Fruit fly (Drosophila melanogaster): ENCODE measurements around the gene mib2.
A peak's percentile ranks its signal among the peaks of the same experiment; 100 is the strongest.

The mib2 gene

DNA sequence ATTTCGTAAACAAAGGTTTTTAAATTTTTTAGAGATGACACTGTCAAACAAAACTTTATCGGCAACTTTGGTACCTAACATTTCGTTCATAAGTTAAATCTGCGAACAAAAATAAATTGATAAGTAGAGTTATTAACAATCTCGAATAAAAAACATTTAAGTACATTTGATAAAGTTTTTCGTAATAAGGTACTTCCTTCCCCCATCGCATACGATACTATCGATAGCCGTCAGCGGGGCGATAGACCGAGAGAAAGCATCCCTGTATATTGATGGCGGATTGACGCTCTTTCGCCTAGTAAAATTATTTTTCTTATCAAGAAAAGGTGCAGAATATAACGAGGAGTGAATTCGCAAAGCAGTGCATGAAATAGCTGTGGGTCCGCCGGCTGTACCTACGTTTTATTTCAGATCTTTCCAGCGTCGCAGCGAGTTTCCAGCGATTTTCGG is 10.9 kb downstream of the mib2 start, which contains the start of the genes Ttc19 and Acn:
Gene Ttc19, minus strand, starts transcription at position 38 of the 450 bp plus-strand sequence.
Gene Acn, plus strand, starts transcription at position 245 of the 450 bp plus-strand sequence.
- TF ChIP-seq CG15710 (tag; optimal IDR thresholded peaks at IDR 0.05) (peak; percentile 77), CG12605 (GFP tag; IDR thresholded peaks at IDR 0.05) (no peak), CG9948 (tag; optimal IDR thresholded peaks at IDR 0.05) (peak; percentile 43), CG8301 (tag; optimal IDR thresholded peaks at IDR 0.05) (no peak), fd96Ca (GFP tag; IDR thresholded peaks at IDR 0.05) (peak; percentile 53; the same call in 1 of the 3 replicates), CG17806 (tag; optimal IDR thresholded peaks at IDR 0.05) (peak; percentile 49), Pif1B (GFP tag; optimal IDR thresholded peaks at IDR 0.05) (no peak), CG34367 (tag; optimal IDR thresholded peaks at IDR 0.05) (peak; percentile 53), CG14655 (GFP tag; optimal IDR thresholded peaks at IDR 0.05) (no peak), gl (tag; optimal IDR thresholded peaks at IDR 0.05) (peak; percentile 26), Snoo (tag; optimal IDR thresholded peaks at IDR 0.05) (peak; percentile 67), CG10348 (GFP tag; IDR thresholded peaks at IDR 0.05) (no peak), EcR (GFP tag; optimal IDR thresholded peaks at IDR 0.05) (no peak), CG4496 (GFP tag; IDR thresholded peaks at IDR 0.05) (peak; percentile 83; the same call in 2 of the 3 replicates), CG32121 (GFP tag; IDR thresholded peaks at IDR 0.05) (peak; percentile 78), rn (GFP tag; IDR thresholded peaks at IDR 0.05) (peak; percentile 63; the same call in 1 of the 2 replicates), D1 (tag; optimal IDR thresholded peaks at IDR 0.05) (no peak), CG8159 (tag; optimal IDR thresholded peaks at IDR 0.05) (peak; percentile 71), Ets98B (GFP tag; IDR thresholded peaks at IDR 0.05) (peak; percentile 66; the same call in 1 of the 2 replicates), CG13204 (GFP tag; optimal IDR thresholded peaks at IDR 0.05) (no peak), Pif1A (GFP tag; optimal IDR thresholded peaks at IDR 0.05) (no peak)

DNA sequence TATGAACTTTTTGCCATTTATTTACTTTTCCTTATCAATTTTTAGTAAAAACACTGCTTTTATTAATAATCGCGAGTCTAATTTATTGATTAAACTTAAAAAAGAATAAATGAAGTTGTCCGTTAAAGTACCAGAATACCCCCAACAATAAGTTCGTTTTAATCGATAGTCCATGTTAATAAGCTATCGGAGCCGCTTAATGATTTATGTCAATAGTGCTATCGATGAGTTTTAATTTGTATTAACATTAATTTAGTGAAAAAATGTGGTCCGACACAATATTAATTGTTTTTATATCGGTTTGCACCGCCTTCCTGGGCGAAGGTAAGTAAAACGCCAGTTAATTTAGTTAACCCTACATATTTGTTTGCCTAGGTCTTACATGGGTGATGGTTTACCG is 14.7 kb downstream of the mib2 start, which contains the start of gene CG10470:
Gene CG10470, plus strand, starts transcription at position 165 of the 400 bp plus-strand sequence.
- TF ChIP-seq CG8159 (tag; optimal IDR thresholded peaks at IDR 0.05) (peak; percentile 4), Pif1B (GFP tag; optimal IDR thresholded peaks at IDR 0.05) (no peak), CG12605 (GFP tag; IDR thresholded peaks at IDR 0.05) (no peak)

DNA sequence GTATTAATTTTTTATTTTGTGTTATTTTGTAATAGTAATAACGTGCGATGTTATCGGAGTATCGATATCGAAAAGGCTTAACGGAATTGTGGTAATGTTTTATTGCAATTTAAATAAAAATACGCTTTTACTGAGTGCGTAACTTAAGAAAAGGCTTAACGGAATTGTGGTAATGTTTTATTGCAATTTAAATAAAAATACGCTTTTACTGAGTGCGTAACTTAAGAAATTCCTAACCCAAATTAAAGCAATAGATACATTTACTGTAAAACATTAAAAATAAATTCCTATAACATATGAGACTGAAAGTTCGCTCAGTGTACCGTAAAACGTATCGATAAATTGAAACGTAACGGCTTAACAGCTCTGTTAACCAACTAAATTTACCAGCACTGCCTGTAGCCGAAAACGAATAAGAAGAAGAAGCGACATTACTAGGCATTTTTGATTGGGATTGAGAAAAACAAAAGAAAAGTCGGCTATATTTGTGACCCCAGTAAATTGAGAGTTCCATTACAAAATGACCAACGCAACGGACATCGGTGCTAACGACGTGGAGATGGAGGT is 17.4 kb downstream of the mib2 start, which contains the start of gene Rpn3:
Gene Rpn3, plus strand, starts transcription at position 257 of the 567 bp plus-strand sequence.
- TF ChIP-seq Ets98B (GFP tag; IDR thresholded peaks at IDR 0.05) = peak; percentile 78
- no peak for TF ChIP-seq Pif1A (GFP tag; optimal IDR thresholded peaks at IDR 0.05)
- TF ChIP-seq rn (GFP tag; IDR thresholded peaks at IDR 0.05) = peak; percentile 76
- TF ChIP-seq CG10348 (GFP tag; IDR thresholded peaks at IDR 0.05) = no peak
- TF ChIP-seq CG15710 (tag; optimal IDR thresholded peaks at IDR 0.05) = peak; percentile 77
- TF ChIP-seq D1 (tag; optimal IDR thresholded peaks at IDR 0.05) = no peak
- no peak for TF ChIP-seq Pif1B (GFP tag; optimal IDR thresholded peaks at IDR 0.05)
- peak; percentile 60 for TF ChIP-seq Snoo (tag; optimal IDR thresholded peaks at IDR 0.05)
- no peak for TF ChIP-seq CG14655 (GFP tag; optimal IDR thresholded peaks at IDR 0.05)
- TF ChIP-seq CG34367 (tag; optimal IDR thresholded peaks at IDR 0.05) = peak; percentile 61
- TF ChIP-seq CG9948 (tag; optimal IDR thresholded peaks at IDR 0.05) = peak; percentile 74
- TF ChIP-seq CG4496 (GFP tag; IDR thresholded peaks at IDR 0.05) = peak; percentile 93
- TF ChIP-seq CG8159 (tag; optimal IDR thresholded peaks at IDR 0.05) = peak; percentile 75
- peak; percentile 78 for TF ChIP-seq CG17806 (tag; optimal IDR thresholded peaks at IDR 0.05)
- peak; percentile 45; the same call in 1 of the 3 replicates for TF ChIP-seq fd96Ca (GFP tag; IDR thresholded peaks at IDR 0.05)
- TF ChIP-seq EcR (GFP tag; optimal IDR thresholded peaks at IDR 0.05) = no peak
- TF ChIP-seq CG13204 (GFP tag; optimal IDR thresholded peaks at IDR 0.05) = no peak
- peak; percentile 71 for TF ChIP-seq CG8301 (tag; optimal IDR thresholded peaks at IDR 0.05)
- TF ChIP-seq gl (tag; optimal IDR thresholded peaks at IDR 0.05) = peak; percentile 39
- peak; percentile 64; the same call in 1 of the 2 replicates for TF ChIP-seq CG12605 (GFP tag; IDR thresholded peaks at IDR 0.05)
- TF ChIP-seq CG32121 (GFP tag; IDR thresholded peaks at IDR 0.05) = peak; percentile 87

DNA sequence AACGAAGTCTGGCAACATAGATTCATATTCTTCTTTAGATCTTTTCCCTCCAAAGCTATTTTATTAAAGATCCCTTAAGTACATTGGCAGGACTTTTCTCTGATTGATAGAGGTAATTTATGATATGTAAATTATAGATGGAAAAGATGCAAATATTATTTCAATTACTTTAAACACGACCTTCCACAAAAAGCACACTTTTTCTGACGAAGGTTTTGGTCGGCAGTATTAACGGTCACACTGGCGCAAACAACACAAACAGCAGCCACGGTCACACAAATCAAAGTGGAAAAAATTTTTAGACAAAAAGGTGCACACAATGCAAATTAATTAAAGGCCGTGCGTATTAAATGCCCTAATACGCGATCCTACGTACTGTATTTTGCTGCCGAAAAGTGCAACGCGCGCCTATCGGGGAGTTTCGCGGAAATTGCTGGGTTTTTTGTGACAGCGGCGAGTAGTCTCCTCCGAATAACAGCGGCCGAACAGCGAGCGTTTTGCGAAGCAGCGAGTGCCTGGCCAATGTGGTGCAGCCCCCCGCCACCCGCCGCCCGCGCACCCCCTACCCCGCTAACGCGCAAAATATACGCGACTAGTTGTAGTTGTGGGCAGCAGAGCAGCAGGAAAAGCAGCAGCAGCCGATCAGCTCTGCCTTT is 19.7 kb downstream of the mib2 start, which contains the start of gene CG10492:
Gene CG10492, plus strand, starts transcription at position 219 of the 656 bp plus-strand sequence.
- TF ChIP-seq CG8159 (tag; optimal IDR thresholded peaks at IDR 0.05) (no peak), CG12605 (GFP tag; IDR thresholded peaks at IDR 0.05) (no peak), CG4496 (GFP tag; IDR thresholded peaks at IDR 0.05) (peak; percentile 31; the same call in 2 of the 3 replicates)

DNA sequence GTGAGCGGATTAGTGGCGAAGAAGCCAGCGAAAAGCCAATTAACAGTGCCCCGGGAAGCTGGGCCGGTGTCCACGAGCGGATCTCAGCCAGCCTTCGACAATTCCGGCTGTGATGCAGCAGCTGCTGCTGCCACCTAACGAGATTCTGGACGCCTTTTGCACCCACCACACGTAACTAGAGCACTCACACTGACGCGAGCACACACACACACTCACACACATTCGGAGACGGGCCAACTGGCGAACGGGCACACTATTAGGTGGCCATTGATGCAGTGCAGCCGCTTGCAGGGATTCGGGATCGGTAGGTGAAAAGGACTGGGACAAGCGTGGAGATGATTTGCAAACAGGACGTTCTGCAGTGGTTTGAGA is 20.3 kb downstream of the mib2 start:
- TF ChIP-seq Pif1A (GFP tag; optimal IDR thresholded peaks at IDR 0.05) = no peak
- TF ChIP-seq CG14655 (GFP tag; optimal IDR thresholded peaks at IDR 0.05) = no peak
- TF ChIP-seq CG15710 (tag; optimal IDR thresholded peaks at IDR 0.05) = no peak
- no peak for TF ChIP-seq D1 (tag; optimal IDR thresholded peaks at IDR 0.05)
- no peak for TF ChIP-seq CG8301 (tag; optimal IDR thresholded peaks at IDR 0.05)
- TF ChIP-seq Pif1B (GFP tag; optimal IDR thresholded peaks at IDR 0.05) = no peak
- TF ChIP-seq CG17806 (tag; optimal IDR thresholded peaks at IDR 0.05) = no peak
- TF ChIP-seq CG8159 (tag; optimal IDR thresholded peaks at IDR 0.05) = no peak
- TF ChIP-seq Snoo (tag; optimal IDR thresholded peaks at IDR 0.05) = no peak

DNA sequence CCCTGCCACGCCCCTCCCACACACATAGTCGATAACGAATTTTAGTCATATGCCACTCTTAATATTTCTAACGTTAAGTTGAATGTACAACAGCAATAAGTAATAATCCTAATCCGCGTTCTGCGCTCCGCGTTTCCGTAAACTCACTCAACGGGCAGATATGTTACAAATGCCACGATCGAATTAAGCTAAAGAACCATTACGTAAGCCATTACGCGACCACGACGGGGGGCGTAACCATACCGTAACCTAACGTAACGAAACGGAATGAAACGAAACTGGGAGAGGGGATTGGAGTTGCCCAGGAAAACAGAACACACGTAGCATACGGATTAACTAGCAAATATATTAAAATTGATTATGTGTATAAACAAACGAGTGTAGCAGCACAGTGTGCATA is 23.6 kb downstream of the mib2 start:
- no peak for TF ChIP-seq D1 (tag; optimal IDR thresholded peaks at IDR 0.05)
- TF ChIP-seq Pif1A (GFP tag; optimal IDR thresholded peaks at IDR 0.05) = no peak
- TF ChIP-seq CG34367 (tag; optimal IDR thresholded peaks at IDR 0.05) = no peak
- no peak for TF ChIP-seq EcR (GFP tag; optimal IDR thresholded peaks at IDR 0.05)
- TF ChIP-seq CG17806 (tag; optimal IDR thresholded peaks at IDR 0.05) = no peak
- TF ChIP-seq Snoo (tag; optimal IDR thresholded peaks at IDR 0.05) = no peak
- no peak for TF ChIP-seq CG12605 (GFP tag; IDR thresholded peaks at IDR 0.05)
- TF ChIP-seq CG10348 (GFP tag; IDR thresholded peaks at IDR 0.05) = no peak
- TF ChIP-seq Ets98B (GFP tag; IDR thresholded peaks at IDR 0.05) = no peak
- no peak for TF ChIP-seq CG14655 (GFP tag; optimal IDR thresholded peaks at IDR 0.05)
- TF ChIP-seq fd96Ca (GFP tag; IDR thresholded peaks at IDR 0.05) = no peak
- no peak for TF ChIP-seq CG4496 (GFP tag; IDR thresholded peaks at IDR 0.05)
- no peak for TF ChIP-seq CG15710 (tag; optimal IDR thresholded peaks at IDR 0.05)
- no peak for TF ChIP-seq CG8301 (tag; optimal IDR thresholded peaks at IDR 0.05)
- TF ChIP-seq CG13204 (GFP tag; optimal IDR thresholded peaks at IDR 0.05) = no peak
- TF ChIP-seq rn (GFP tag; IDR thresholded peaks at IDR 0.05) = no peak
- TF ChIP-seq CG32121 (GFP tag; IDR thresholded peaks at IDR 0.05) = no peak
- TF ChIP-seq CG9948 (tag; optimal IDR thresholded peaks at IDR 0.05) = no peak
